Worm (Caenorhabditis elegans) whole organism, early embryonic: Measurements from ENCODE around the gene srh-297.

Experiments used
- B0310.2 ChIP-seq: sonication (generic microtip); optimal IDR thresholded peaks from 2 replicates; lab custom pipeline; 2016; ENCODE audit warnings: mild to moderate bottlenecking, missing genetic modification characterization, missing compliant biosample characterization
- F13C5.2 ChIP-seq: sonication (generic microtip); optimal IDR thresholded peaks from 2 replicates; lab custom pipeline; 2017; ENCODE audit warnings: mild to moderate bottlenecking, missing genetic modification characterization, inconsistent platforms, missing compliant biosample characterization
- aly-1 ChIP-seq: sonication (generic microtip); optimal IDR thresholded peaks from 2 replicates; lab custom pipeline; 2016; ENCODE audit warnings: missing genetic modification characterization, missing compliant biosample characterization
- ama-1 ChIP-seq: fragments of 150-350 bp; optimal IDR thresholded peaks from 2 replicates; lab custom pipeline; 2014
- ceh-13 ChIP-seq: fragments of 200-800 bp; sonication (Bioruptor generic); optimal IDR thresholded peaks from 2 replicates; lab custom pipeline; 2018; ENCODE audit warnings: mild to moderate bottlenecking, missing genetic modification characterization, missing compliant biosample characterization
- ceh-36 ChIP-seq: sonication (generic microtip); optimal IDR thresholded peaks from 2 replicates; lab custom pipeline; 2016; ENCODE audit warnings: missing genetic modification characterization, inconsistent platforms, missing compliant biosample characterization
- ets-7 ChIP-seq: sonication (generic microtip); optimal IDR thresholded peaks from 2 replicates; lab custom pipeline; 2016; ENCODE audit warnings: missing genotype, missing genetic modification characterization, missing compliant biosample characterization
- flt-1 ChIP-seq: fragments of 200-800 bp; sonication (Bioruptor generic); IDR thresholded peaks from 2 replicates; pipeline ENCODE4 v1.3.6; 2022; ENCODE audit warnings: missing genetic modification characterization, missing compliant biosample characterization
- hmg-4 ChIP-seq: fragments of 200-800 bp; sonication (Bioruptor generic); optimal IDR thresholded peaks from 2 replicates; lab custom pipeline; 2018; ENCODE audit warnings: mild to moderate bottlenecking, missing genetic modification characterization, missing compliant biosample characterization
- pes-1 ChIP-seq: fragments of 200-800 bp; sonication (Bioruptor generic); IDR thresholded peaks from 2 replicates; pipeline ENCODE4 v1.3.6; 2022; ENCODE audit warnings: missing genetic modification reagents, missing genetic modification characterization, missing compliant biosample characterization
- scrt-1 ChIP-seq: fragments of 200-800 bp; sonication (Bioruptor generic); IDR thresholded peaks from 2 replicates; pipeline ENCODE4 v1.3.6; 2022; ENCODE audit warnings: missing genetic modification characterization, missing compliant biosample characterization
- sea-1 ChIP-seq: fragments of 200-800 bp; sonication (Bioruptor generic); conservative IDR thresholded peaks from 2 replicates; pipeline ENCODE4 v1.3.6; 2022; ENCODE audit warnings: missing genetic modification characterization, missing compliant biosample characterization
- tbx-11 ChIP-seq: fragments of 200-800 bp; sonication (Bioruptor generic); IDR thresholded peaks from 2 replicates; pipeline ENCODE4 v1.3.6; 2022; ENCODE audit warnings: missing genetic modification characterization, missing compliant biosample characterization
- tbx-37 ChIP-seq: fragments of 200-800 bp; sonication (Bioruptor generic); conservative IDR thresholded peaks from 2 replicates; pipeline ENCODE4 v1.3.6; 2022; ENCODE audit warnings: missing genetic modification reagents, missing genetic modification characterization, missing compliant biosample characterization

ce11 chrII:3222686-3223085, 7.6 kb downstream of the srh-297 start, which contains the start of gene ZC239.13:
- TF ChIP-seq hmg-4 (GFP tag; lab: Kevin White, UChicago) (no peak), ceh-36 (tag; lab: Kevin White, UChicago) (no peak), ama-1 (lab: Kevin White, UChicago) (no peak), sea-1 (GFP tag; lab: Robert Waterston, UW) (no peak), B0310.2 (tag; lab: Kevin White, UChicago) (no peak), tbx-11 (GFP tag; lab: Robert Waterston, UW) (no peak), flt-1 (GFP tag; lab: Robert Waterston, UW) (no peak), tbx-37 (GFP tag; lab: Robert Waterston, UW) (no peak), aly-1 (no peak), scrt-1 (no peak), ceh-13 (GFP tag; lab: Kevin White, UChicago) (no peak), pes-1 (GFP tag; lab: Robert Waterston, UW) (no peak), F13C5.2 (tag; lab: Kevin White, UChicago) (no peak), ets-7 (no peak)
